Fruit fly (Drosophila melanogaster): ENCODE measurements around the gene CG14200.

dm6 chrX:19495611-19496583 lies 592 bp downstream of the CG14200 start:
- TF ChIP-seq CG32006 (GFP tag; optimal IDR thresholded peaks at IDR 0.05) (peak; percentile 84), acj6 (GFP tag; optimal IDR thresholded peaks at IDR 0.05) (peak; percentile 64), spab (GFP tag; optimal IDR thresholded peaks at IDR 0.05) (no peak), CG3032 (tag; optimal IDR thresholded peaks at IDR 0.05) (peak; percentile 57), CG4318 (GFP tag; optimal IDR thresholded peaks at IDR 0.05) (no peak), CG34406 (GFP tag; optimal IDR thresholded peaks at IDR 0.05) (peak; percentile 26)

Measured in whole organism, prepupa.